Worm (Caenorhabditis elegans): ENCODE results near the gene Y4C6B.1.

DNA sequence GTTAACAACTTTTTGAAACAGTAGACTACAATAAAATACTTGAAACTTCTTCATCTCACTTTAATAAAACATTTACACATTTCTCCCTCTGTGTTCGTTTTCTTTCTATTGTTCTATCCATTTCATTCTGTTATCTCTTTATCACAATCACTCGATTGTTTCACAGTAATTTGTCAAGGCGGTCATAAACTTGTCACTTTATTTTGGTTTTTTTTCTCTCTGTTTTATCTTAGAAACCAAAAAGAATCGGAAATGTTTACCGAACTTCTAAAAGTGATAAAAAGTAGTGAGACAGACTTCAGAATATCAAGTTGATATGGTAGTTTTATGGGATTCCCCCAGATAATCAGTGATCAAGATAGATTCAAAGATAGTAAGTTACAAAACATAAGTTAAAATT, 15.0 kb upstream of the Y4C6B.1 start, which contains the start of gene Y4C6B.2:
- TF ChIP-seq tab-1 (GFP tag; IDR thresholded peaks at IDR 0.05) (no peak), cog-1 (tag; optimal IDR thresholded peaks at IDR 0.05) (no peak), ztf-23 (GFP tag; IDR thresholded peaks at IDR 0.05) (no peak), ref-1 (GFP tag; conservative IDR thresholded peaks at IDR 0.05) (no peak), flt-1 (GFP tag; IDR thresholded peaks at IDR 0.05) (no peak)

All from whole organism, midembryonic.